Worm (Caenorhabditis elegans): Measurements from ENCODE around the gene Y39F10A.3.

DNA sequence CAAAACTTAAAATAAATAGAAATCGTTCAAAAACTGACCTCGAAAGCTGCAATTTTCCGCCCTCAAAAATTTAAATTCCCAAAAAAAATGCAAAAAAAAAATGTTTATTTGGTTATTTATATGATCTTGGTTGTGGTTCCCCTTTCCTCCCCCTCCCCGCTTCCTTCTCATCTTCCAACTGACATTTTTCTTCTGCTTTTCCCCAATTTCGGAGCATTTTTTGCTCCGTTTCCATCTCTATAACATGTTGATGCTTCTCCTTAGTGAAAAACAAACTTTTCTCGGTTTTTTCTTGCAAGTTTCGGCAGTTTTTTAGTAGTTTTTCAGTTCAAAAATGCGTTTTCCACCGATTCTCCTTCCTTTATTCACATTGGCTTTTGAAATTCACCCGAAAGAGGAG, 7.8 kb downstream of the Y39F10A.3 start, which contains the start of gene Y39F10A.1:
- TF ChIP-seq nfya-1 (tag; optimal IDR thresholded peaks at IDR 0.05): no peak
- no peak for TF ChIP-seq madf-2 (tag; optimal IDR thresholded peaks at IDR 0.05)
- no peak for TF ChIP-seq lin-11 (tag; optimal IDR thresholded peaks at IDR 0.05)
- no peak for TF ChIP-seq hlh-15 (tag; optimal IDR thresholded peaks at IDR 0.05)
- TF ChIP-seq pax-1 (tag; optimal IDR thresholded peaks at IDR 0.05): no peak
- no peak for TF ChIP-seq ama-1 (optimal IDR thresholded peaks at IDR 0.05)
- TF ChIP-seq fkh-6 (tag; optimal IDR thresholded peaks at IDR 0.05): no peak
- TF ChIP-seq ceh-31 (tag; optimal IDR thresholded peaks at IDR 0.05): no peak
- TF ChIP-seq pha-4 (tag; optimal IDR thresholded peaks at IDR 0.05): no peak

Data from whole organism, late embryonic.